Fruit fly (Drosophila melanogaster): ENCODE measurements around the gene CG14327.

DNA sequence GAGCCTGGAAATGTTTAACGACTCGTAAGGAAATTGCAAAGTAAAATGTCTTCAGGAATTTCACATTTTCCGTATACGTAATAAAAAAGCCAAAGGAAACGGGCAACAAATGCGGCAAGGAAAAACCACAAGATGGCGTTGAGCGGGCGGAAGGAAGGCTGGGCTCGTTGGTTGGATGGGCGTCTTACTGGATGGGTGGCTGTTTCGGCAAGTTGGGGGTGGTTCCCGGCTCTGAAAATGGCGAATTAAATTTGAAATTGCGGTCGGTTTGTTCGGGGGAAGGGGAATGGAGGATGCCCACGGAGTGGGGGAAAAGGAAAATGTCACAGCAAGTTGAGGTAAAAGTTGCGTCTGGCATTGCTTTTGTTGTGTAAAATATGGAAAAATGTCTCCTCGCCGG, 13.8 kb upstream of the CG14327 start:
- TF ChIP-seq CG13204 (GFP tag; optimal IDR thresholded peaks at IDR 0.05), result no peak
- no peak for TF ChIP-seq CG12605 (GFP tag; IDR thresholded peaks at IDR 0.05)
- TF ChIP-seq Pif1A (GFP tag; optimal IDR thresholded peaks at IDR 0.05), result no peak
- TF ChIP-seq gl (tag; optimal IDR thresholded peaks at IDR 0.05), result no peak
